Fruit fly (Drosophila melanogaster) whole organism, embryonic: ENCODE results near the gene Ir31a.

Experiments
- BtbVII ChIP-seq: fragments of 200-800 bp; sonication (Bioruptor generic); optimal IDR thresholded peaks from 3 replicates; lab custom pipeline; 2017; ENCODE audit warnings: missing biosample characterization, mild to moderate bottlenecking, missing genetic modification characterization
- CG10267 ChIP-seq: fragments of 200-800 bp; sonication (Bioruptor generic); optimal IDR thresholded peaks from 2 replicates; lab custom pipeline; 2018; ENCODE audit warnings: missing biosample characterization, mild to moderate bottlenecking, missing genetic modification characterization, moderate library complexity
- CG10462 ChIP-seq: fragments of 200-800 bp; sonication (Bioruptor generic); optimal IDR thresholded peaks from 2 replicates; lab custom pipeline; 2016; ENCODE audit warnings: missing biosample characterization, missing genetic modification characterization
- CG11456 ChIP-seq: fragments of 200-800 bp; sonication (Bioruptor generic); IDR thresholded peaks from 3 replicates; pipeline ENCODE4 v1.3.6; 2022; ENCODE audit warnings: missing biosample characterization, missing genetic modification characterization
- CG11695 ChIP-seq: fragments of 200-800 bp; sonication (Bioruptor generic); IDR thresholded peaks from 3 replicates; pipeline ENCODE4 v1.3.6; 2022; ENCODE audit warnings: missing biosample characterization, missing genetic modification characterization
- CG12071 ChIP-seq: fragments of 200-800 bp; sonication (Bioruptor generic); optimal IDR thresholded peaks from 3 replicates; lab custom pipeline; 2018; ENCODE audit warnings: missing biosample characterization, mild to moderate bottlenecking, missing genetic modification characterization
- CG12219 ChIP-seq: fragments of 200-800 bp; sonication (Bioruptor generic); optimal IDR thresholded peaks from 3 replicates; lab custom pipeline; 2018; ENCODE audit warnings: missing biosample characterization, mild to moderate bottlenecking, missing genetic modification characterization
- CG13287 ChIP-seq: fragments of 200-800 bp; sonication (Bioruptor generic); IDR thresholded peaks from 2 replicates; pipeline ENCODE4 v1.3.6; 2022; ENCODE audit warnings: missing biosample characterization, missing genetic modification characterization; ENCODE audit not compliant: partially characterized antibody
- CG15011 ChIP-seq: fragments of 200-800 bp; sonication (Bioruptor generic); optimal IDR thresholded peaks from 3 replicates; lab custom pipeline; 2018; ENCODE audit warnings: missing biosample characterization, mild to moderate bottlenecking, missing genetic modification characterization
- CG15479 ChIP-seq: fragments of 200-800 bp; sonication (Bioruptor generic); optimal IDR thresholded peaks from 3 replicates; lab custom pipeline; 2019; ENCODE audit warnings: missing biosample characterization, mild to moderate bottlenecking, missing genetic modification characterization, moderate library complexity
- CG17361 ChIP-seq: fragments of 200-800 bp; sonication (Bioruptor generic); IDR thresholded peaks from 3 replicates; pipeline ENCODE4 v1.3.6; 2022; ENCODE audit warnings: missing biosample characterization, missing genetic modification characterization
- CG17385 ChIP-seq: fragments of 200-800 bp; sonication (Bioruptor generic); optimal IDR thresholded peaks from 3 replicates; lab custom pipeline; 2018; ENCODE audit warnings: missing biosample characterization, mild to moderate bottlenecking, missing genetic modification characterization
- CG18764 ChIP-seq: fragments of 200-800 bp; sonication (Bioruptor generic); optimal IDR thresholded peaks from 3 replicates; lab custom pipeline; 2016; ENCODE audit warnings: missing biosample characterization, missing genetic modification characterization
- CG30020 ChIP-seq: fragments of 200-800 bp; optimal IDR thresholded peaks from 2 replicates; lab custom pipeline; 2019; ENCODE audit warnings: missing biosample characterization, mild to moderate bottlenecking, missing genetic modification characterization, moderate library complexity
- CG31388 ChIP-seq: fragments of 200-800 bp; sonication (Bioruptor generic); optimal IDR thresholded peaks from 2 replicates; lab custom pipeline; 2016; ENCODE audit warnings: missing biosample characterization, missing genetic modification characterization
- CG3838 ChIP-seq: fragments of 200-800 bp; sonication (Bioruptor generic); optimal IDR thresholded peaks from 3 replicates; lab custom pipeline; 2016; ENCODE audit warnings: missing biosample characterization, missing genetic modification characterization
- CG3995 ChIP-seq: fragments of 200-800 bp; sonication (Bioruptor generic); optimal IDR thresholded peaks from 3 replicates; lab custom pipeline; 2016; ENCODE audit warnings: missing biosample characterization, missing genetic modification characterization
- CG4424 ChIP-seq: fragments of 200-800 bp; sonication (Bioruptor generic); optimal IDR thresholded peaks from 3 replicates; lab custom pipeline; 2016; ENCODE audit warnings: missing biosample characterization, missing genetic modification characterization
- CG5180 ChIP-seq: fragments of 200-800 bp; sonication (Bioruptor generic); optimal IDR thresholded peaks from 3 replicates; lab custom pipeline; 2017; ENCODE audit warnings: missing biosample characterization, missing genetic modification characterization, mild to moderate bottlenecking, moderate library complexity, missing genetic modification reagents
- CG5245 ChIP-seq: fragments of 200-800 bp; sonication (Bioruptor generic); optimal IDR thresholded peaks from 3 replicates; lab custom pipeline; 2016; ENCODE audit warnings: missing biosample characterization, missing genetic modification characterization
- CG6765 ChIP-seq: fragments of 200-800 bp; sonication (Bioruptor generic); optimal IDR thresholded peaks from 3 replicates; lab custom pipeline; 2017; ENCODE audit warnings: missing biosample characterization, mild to moderate bottlenecking, missing genetic modification characterization
- CG7357 ChIP-seq: fragments of 200-800 bp; sonication (Bioruptor generic); IDR thresholded peaks from 3 replicates; pipeline ENCODE4 v1.3.6; 2022; ENCODE audit warnings: missing biosample characterization, missing genetic modification characterization
- CTCF ChIP-seq: fragments of 200-800 bp; sonication (Bioruptor generic); optimal IDR thresholded peaks from 2 replicates; lab custom pipeline; 2017; ENCODE audit warnings: missing biosample characterization, mild to moderate bottlenecking, missing genetic modification characterization, moderate library complexity
- Dad ChIP-seq: fragments of 200-800 bp; sonication (Bioruptor generic); optimal IDR thresholded peaks from 3 replicates; lab custom pipeline; 2016; ENCODE audit warnings: missing biosample characterization, missing genetic modification characterization
- Dbx ChIP-seq: fragments of 200-800 bp; sonication (Bioruptor generic); IDR thresholded peaks from 3 replicates; pipeline ENCODE4 v1.3.6; 2022; ENCODE audit warnings: missing biosample characterization, missing genetic modification characterization
- Fer2 ChIP-seq: fragments of 200-800 bp; sonication (Bioruptor generic); optimal IDR thresholded peaks from 2 replicates; lab custom pipeline; 2018; ENCODE audit warnings: missing biosample characterization, mild to moderate bottlenecking, missing genetic modification characterization, moderate library complexity
- Fer3 ChIP-seq: fragments of 200-800 bp; sonication (Bioruptor generic); optimal IDR thresholded peaks from 2 replicates; lab custom pipeline; 2018; ENCODE audit warnings: missing biosample characterization, mild to moderate bottlenecking, missing genetic modification characterization, moderate library complexity
- H15 ChIP-seq: fragments of 200-800 bp; sonication (Bioruptor generic); IDR thresholded peaks from 3 replicates; pipeline ENCODE4 v1.3.6; 2022; ENCODE audit warnings: missing biosample characterization, missing genetic modification characterization
- HmgZ ChIP-seq: fragments of 200-800 bp; sonication (Bioruptor generic); optimal IDR thresholded peaks from 2 replicates; lab custom pipeline; 2018; ENCODE audit warnings: missing biosample characterization, mild to moderate bottlenecking, missing genetic modification characterization
- Hr78 ChIP-seq, 2 experiments: fragments of 200-800 bp in 1 of 2; fragments of >200 bp in 1 of 2; sonication (Bioruptor generic) in 1 of 2; optimal IDR thresholded peaks; 2 replicates each; lab custom pipeline; 2017 to 2019; ENCODE audit warnings: missing biosample characterization in 2 of 2, missing genetic modification characterization in 2 of 2, mild to moderate bottlenecking in 1 of 2, moderate library complexity in 1 of 2
- Jarid2 ChIP-seq: fragments of 200-800 bp; sonication (Bioruptor generic); optimal IDR thresholded peaks from 3 replicates; lab custom pipeline; 2017; ENCODE audit warnings: mild to moderate bottlenecking, missing biosample characterization, missing genetic modification reagents, missing genetic modification characterization
- NK7.1 ChIP-seq: fragments of 200-800 bp; sonication (Bioruptor generic); optimal IDR thresholded peaks from 3 replicates; lab custom pipeline; 2016; ENCODE audit warnings: missing biosample characterization, missing genetic modification characterization
- Six4 ChIP-seq: fragments of 200-800 bp; sonication (Bioruptor generic); optimal IDR thresholded peaks from 2 replicates; lab custom pipeline; 2016; ENCODE audit warnings: missing biosample characterization, missing genetic modification characterization
- Sox102F ChIP-seq: fragments of 200-800 bp; sonication (Bioruptor generic); optimal IDR thresholded peaks from 2 replicates; lab custom pipeline; 2018; ENCODE audit warnings: missing biosample characterization, mild to moderate bottlenecking, missing genetic modification characterization, moderate library complexity
- Sry-β ChIP-seq: fragments of 200-800 bp; sonication (Bioruptor generic); optimal IDR thresholded peaks from 2 replicates; lab custom pipeline; 2018; ENCODE audit warnings: missing biosample characterization, mild to moderate bottlenecking, missing genetic modification characterization, moderate library complexity
- cg ChIP-seq: fragments of 200-800 bp; sonication (Bioruptor generic); optimal IDR thresholded peaks from 3 replicates; lab custom pipeline; 2019; ENCODE audit warnings: missing biosample characterization, mild to moderate bottlenecking, missing genetic modification characterization, moderate library complexity
- chif ChIP-seq, 2 experiments: fragments of 200-800 bp; sonication (Bioruptor generic); optimal IDR thresholded peaks; 3 replicates each; lab custom pipeline; 2016; ENCODE audit warnings: missing biosample characterization in 2 of 2, missing genetic modification characterization in 2 of 2
- dan ChIP-seq: fragments of 200-800 bp; sonication (Bioruptor generic); IDR thresholded peaks from 2 replicates; pipeline ENCODE4 v1.3.6; 2022; ENCODE audit warnings: missing biosample characterization, missing genetic modification characterization
- eve ChIP-seq, 2 experiments: fragments of >200 bp; optimal IDR thresholded peaks; 2 replicates each; lab custom pipeline; 2017; ENCODE audit warnings: missing biosample characterization in 2 of 2, missing genetic modification characterization in 2 of 2
- ftz-f1 ChIP-seq: fragments of 200-800 bp; sonication (Bioruptor generic); optimal IDR thresholded peaks from 2 replicates; lab custom pipeline; 2016; ENCODE audit warnings: missing biosample characterization, missing genetic modification characterization
- gt ChIP-seq: fragments of 200-800 bp; sonication (Bioruptor generic); IDR thresholded peaks from 2 replicates; pipeline ENCODE4 v1.3.6; 2022; ENCODE audit warnings: missing biosample characterization, missing genetic modification characterization
- hb ChIP-seq: fragments of 200-800 bp; sonication (Bioruptor generic); IDR thresholded peaks from 3 replicates; pipeline ENCODE4 v1.3.6; 2022; ENCODE audit warnings: missing biosample characterization, missing genetic modification characterization; ENCODE audit not compliant: partially characterized antibody
- inv ChIP-seq: fragments of 200-800 bp; sonication (Bioruptor generic); IDR thresholded peaks from 2 replicates; pipeline ENCODE4 v1.3.6; 2022; ENCODE audit warnings: missing biosample characterization, missing genetic modification characterization; ENCODE audit not compliant: partially characterized antibody
- luna ChIP-seq: fragments of 200-800 bp; sonication (Bioruptor generic); optimal IDR thresholded peaks from 2 replicates; lab custom pipeline; 2016; ENCODE audit warnings: missing biosample characterization, missing genetic modification characterization
- nmo ChIP-seq: fragments of 200-800 bp; sonication (Bioruptor generic); optimal IDR thresholded peaks from 2 replicates; lab custom pipeline; 2018; ENCODE audit warnings: missing biosample characterization, mild to moderate bottlenecking, missing genetic modification characterization, moderate library complexity
- onecut ChIP-seq: fragments of 200-800 bp; sonication (Bioruptor generic); IDR thresholded peaks from 2 replicates; pipeline ENCODE4 v1.3.6; 2022; ENCODE audit warnings: missing biosample characterization, missing genetic modification characterization
- shn ChIP-seq: fragments of 200-800 bp; sonication (Bioruptor generic); optimal IDR thresholded peaks from 3 replicates; lab custom pipeline; 2016; ENCODE audit warnings: missing biosample characterization, missing genetic modification characterization
- so ChIP-seq: fragments of 200-800 bp; sonication (Bioruptor generic); IDR thresholded peaks from 3 replicates; pipeline ENCODE4 v1.3.6; 2022; ENCODE audit warnings: missing biosample characterization, missing genetic modification characterization
- sug ChIP-seq: fragments of 200-800 bp; optimal IDR thresholded peaks from 2 replicates; lab custom pipeline; 2019; ENCODE audit warnings: missing biosample characterization, mild to moderate bottlenecking, missing genetic modification characterization, moderate library complexity
- tna ChIP-seq: fragments of 200-800 bp; sonication (Bioruptor generic); IDR thresholded peaks from 2 replicates; pipeline ENCODE4 v1.3.6; 2022; ENCODE audit warnings: missing biosample characterization, missing genetic modification characterization; ENCODE audit not compliant: partially characterized antibody
- zen2 ChIP-seq: fragments of 200-800 bp; sonication (Bioruptor generic); IDR thresholded peaks from 3 replicates; pipeline ENCODE4 v1.3.6; 2022; ENCODE audit warnings: missing biosample characterization, missing genetic modification characterization; ENCODE audit not compliant: partially characterized antibody
- zfh2 ChIP-seq: fragments of 200-800 bp; sonication (Bioruptor generic); optimal IDR thresholded peaks from 2 replicates; lab custom pipeline; 2016; ENCODE audit warnings: missing biosample characterization, missing genetic modification characterization

Gene Ir31a

DNA sequence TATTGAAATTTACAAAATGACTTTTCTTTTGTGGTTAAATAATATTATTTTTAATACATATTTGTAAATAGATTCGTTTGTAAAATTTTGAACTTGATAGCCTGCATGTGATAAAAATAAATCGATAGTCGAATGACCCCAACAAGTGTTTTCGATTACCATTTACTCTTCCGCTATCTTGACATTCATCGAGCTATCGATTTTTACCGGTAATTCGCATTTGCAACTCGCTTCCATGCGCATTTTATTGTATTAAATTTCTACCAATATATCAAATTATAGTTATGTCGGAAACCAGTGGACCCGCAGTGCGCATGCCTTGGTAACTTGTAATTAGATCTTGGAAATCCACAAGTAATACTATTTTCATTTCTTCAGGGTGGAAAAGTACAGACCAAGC lies 13.6 kb downstream of the Ir31a start, which contains the start of gene RfC3 (continued):
- TF ChIP-seq CG12071 (GFP tag; lab: Kevin White, UChicago): no peak
- peak in 1 of 2 experiments; percentile 93 for TF ChIP-seq Hr78 (GFP tag; optimal IDR thresholded peaks at IDR 0.05; lab: Kevin White, UChicago)
- TF ChIP-seq CG5245: no peak
- TF ChIP-seq NK7.1: no peak
- TF ChIP-seq Jarid2 (GFP tag; lab: Kevin White, UChicago): no peak
- TF ChIP-seq CG30020 (tag; lab: Kevin White, UChicago): peak; percentile 92
- no peak for TF ChIP-seq Six4 (GFP tag; lab: Kevin White, UChicago)
- TF ChIP-seq onecut (GFP tag; lab: Robert Waterston, UW): peak; percentile 54; the same call in 1 of the 2 replicates
- no peak for TF ChIP-seq CG31388 (GFP tag; lab: Kevin White, UChicago)
- TF ChIP-seq nmo (GFP tag; lab: Kevin White, UChicago): no peak
- TF ChIP-seq hb (GFP tag; lab: Robert Waterston, UW): peak; percentile 80
- no peak for TF ChIP-seq dan (GFP tag; lab: Robert Waterston, UW)
- peak; percentile 21 for TF ChIP-seq CG10267
- no peak for TF ChIP-seq CG4424 (GFP tag; lab: Kevin White, UChicago)
- TF ChIP-seq inv (GFP tag; lab: Robert Waterston, UW): peak; percentile 89
- no peak for TF ChIP-seq CG11695
- TF ChIP-seq CG5180 (GFP tag; lab: Kevin White, UChicago): no peak
- TF ChIP-seq CG13287 (GFP tag; lab: Robert Waterston, UW): peak; percentile 92
- no peak for TF ChIP-seq CG15479 (GFP tag; lab: Kevin White, UChicago)
- TF ChIP-seq CG15011: no peak
- TF ChIP-seq CG10462 (GFP tag; lab: Kevin White, UChicago): no peak
- peak; percentile 96 for TF ChIP-seq zen2 (GFP tag; lab: Robert Waterston, UW)
- no peak for TF ChIP-seq chif (GFP tag; optimal IDR thresholded peaks at IDR 0.05; lab: Kevin White, UChicago)
- TF ChIP-seq CG11456: no peak
- TF ChIP-seq CG6765: no peak
- TF ChIP-seq CG12219 (GFP tag; lab: Kevin White, UChicago): no peak
- TF ChIP-seq CTCF: no peak
- TF ChIP-seq H15 (GFP tag; lab: Robert Waterston, UW): no peak
- no peak for TF ChIP-seq Sry-β (GFP tag; lab: Kevin White, UChicago)
- no peak for TF ChIP-seq shn (GFP tag; lab: Kevin White, UChicago)
- TF ChIP-seq CG17385 (GFP tag; lab: Kevin White, UChicago): no peak
- TF ChIP-seq Fer2 (tag; lab: Kevin White, UChicago): no peak
- TF ChIP-seq so (GFP tag; lab: Robert Waterston, UW): no peak
- no peak for TF ChIP-seq CG3995
- TF ChIP-seq eve (GFP tag; optimal IDR thresholded peaks at IDR 0.05; lab: Kevin White, UChicago): no peak
- TF ChIP-seq Dbx (GFP tag; lab: Robert Waterston, UW): no peak
- no peak for TF ChIP-seq HmgZ
- TF ChIP-seq CG18764: no peak
- no peak for TF ChIP-seq cg (GFP tag; lab: Kevin White, UChicago)
- TF ChIP-seq Dad: no peak
- TF ChIP-seq luna (GFP tag; lab: Kevin White, UChicago): no peak
- no peak for TF ChIP-seq ftz-f1 (GFP tag; lab: Kevin White, UChicago)
- no peak for TF ChIP-seq CG7357 (GFP tag; lab: Robert Waterston, UW)
- no peak for TF ChIP-seq CG17361 (GFP tag; lab: Robert Waterston, UW)
- no peak for TF ChIP-seq CG3838 (GFP tag; lab: Kevin White, UChicago)
- no peak for TF ChIP-seq gt (GFP tag; lab: Robert Waterston, UW)
- TF ChIP-seq Fer3: no peak
- TF ChIP-seq Sox102F (GFP tag; lab: Kevin White, UChicago): no peak
- TF ChIP-seq tna (GFP tag; lab: Robert Waterston, UW): peak; percentile 97
- peak; percentile 20 for TF ChIP-seq sug (tag; lab: Kevin White, UChicago)
- TF ChIP-seq zfh2 (GFP tag; lab: Kevin White, UChicago): no peak
- TF ChIP-seq BtbVII: no peak
